Fruit fly (Drosophila melanogaster) whole organism: Measurements from ENCODE around the gene BCAS2.

Source experiments
- CG8478 ChIP-seq: fragments of >200 bp; optimal IDR thresholded peaks from 2 replicates; lab custom pipeline; 2018; ENCODE audit warnings: inconsistent platforms
- Dll ChIP-seq: fragments of >200 bp; optimal IDR thresholded peaks from 2 replicates; lab custom pipeline; 2017
- EcR ChIP-seq, 2 experiments: fragments of >200 bp; optimal IDR thresholded peaks; 2 replicates each; lab custom pipeline; 2017; ENCODE audit warnings: missing biosample characterization in 2 of 2, missing genetic modification characterization in 2 of 2, missing genetic modification reagents in 2 of 2
- pan ChIP-seq: fragments of >200 bp; optimal IDR thresholded peaks from 2 replicates; lab custom pipeline; 2017
- psq ChIP-seq: fragments of >200 bp; optimal IDR thresholded peaks from 2 replicates; lab custom pipeline; 2017
- usp ChIP-seq: fragments of >200 bp; optimal IDR thresholded peaks from 2 replicates; lab custom pipeline; 2017; ENCODE audit warnings: missing biosample characterization, missing genetic modification characterization, mixed read lengths

Gene BCAS2

dm6 chr3R:27937752-27938694 is 15.9 kb upstream of the BCAS2 start, which contains the start of the genes NSD and BOD1:
Gene NSD (minus strand): TSS chr3R:27937853.
Gene BOD1 (plus strand): TSS chr3R:27938245.
- TF ChIP-seq usp (GFP tag; lab: Kevin White, UChicago) (no peak), CG8478 (lab: Kevin White, UChicago) (no peak), Dll (lab: Kevin White, UChicago) (no peak), psq (lab: Kevin White, UChicago) (no peak), pan (no peak), EcR (GFP tag; optimal IDR thresholded peaks at IDR 0.05; lab: Kevin White, UChicago) (no peak)

dm6 chr3R:27931461-27931860 is 9.3 kb upstream of the BCAS2 start:
- TF ChIP-seq EcR (GFP tag; optimal IDR thresholded peaks at IDR 0.05; lab: Kevin White, UChicago) = no peak
- no peak for TF ChIP-seq Dll (lab: Kevin White, UChicago)
- no peak for TF ChIP-seq usp (GFP tag; lab: Kevin White, UChicago)
- no peak for TF ChIP-seq CG8478 (lab: Kevin White, UChicago)
- no peak for TF ChIP-seq pan
- no peak for TF ChIP-seq psq (lab: Kevin White, UChicago)

- TF ChIP-seq Dll (lab: Kevin White, UChicago) (no peak), CG8478 (lab: Kevin White, UChicago) (no peak), EcR (GFP tag; optimal IDR thresholded peaks at IDR 0.05; lab: Kevin White, UChicago) (no peak), pan (no peak), psq (lab: Kevin White, UChicago) (no peak), usp (GFP tag; lab: Kevin White, UChicago) (no peak)
Measured at dm6 chr3R:27928984-27929924, 7.1 kb upstream of the BCAS2 start.

- TF ChIP-seq pan (no peak), CG8478 (lab: Kevin White, UChicago) (no peak), EcR (GFP tag; optimal IDR thresholded peaks at IDR 0.05; lab: Kevin White, UChicago) (no peak), psq (lab: Kevin White, UChicago) (no peak), usp (GFP tag; lab: Kevin White, UChicago) (no peak), Dll (lab: Kevin White, UChicago) (no peak)
Measured at dm6 chr3R:27928140-27928539, 6.0 kb upstream of the BCAS2 start, which contains the start of gene nenya. Gene nenya (minus strand): TSS chr3R:27928174.

dm6 chr3R:27926738-27927215 is 4.6 kb upstream of the BCAS2 start:
- TF ChIP-seq pan = no peak
- no peak for TF ChIP-seq CG8478 (lab: Kevin White, UChicago)
- no peak for TF ChIP-seq psq (lab: Kevin White, UChicago)
- no peak for TF ChIP-seq Dll (lab: Kevin White, UChicago)
- TF ChIP-seq usp (GFP tag; lab: Kevin White, UChicago) = no peak
- TF ChIP-seq EcR (GFP tag; optimal IDR thresholded peaks at IDR 0.05; lab: Kevin White, UChicago) = no peak

- TF ChIP-seq usp (GFP tag; lab: Kevin White, UChicago) (no peak), psq (lab: Kevin White, UChicago) (no peak), pan (no peak), EcR (GFP tag; optimal IDR thresholded peaks at IDR 0.05; lab: Kevin White, UChicago) (no peak), Dll (lab: Kevin White, UChicago) (no peak), CG8478 (lab: Kevin White, UChicago) (no peak)
Measured at dm6 chr3R:27925971-27926533, 3.9 kb upstream of the BCAS2 start.

- no peak for TF ChIP-seq pan
- TF ChIP-seq Dll (lab: Kevin White, UChicago) = peak; percentile 28
Measured at dm6 chr3R:27925000-27925970, 3.1 kb upstream of the BCAS2 start, which contains the start of gene mino. Gene mino (plus strand): TSS chr3R:27925191.

- TF ChIP-seq psq (lab: Kevin White, UChicago) (no peak), CG8478 (lab: Kevin White, UChicago) (no peak), EcR (GFP tag; optimal IDR thresholded peaks at IDR 0.05; lab: Kevin White, UChicago) (no peak), pan (no peak), usp (GFP tag; lab: Kevin White, UChicago) (no peak), Dll (lab: Kevin White, UChicago) (no peak)
Measured at dm6 chr3R:27922673-27923175, 568 bp upstream of the BCAS2 start, which contains the start of gene RpL4. Gene RpL4 (plus strand): TSS chr3R:27922821.

- TF ChIP-seq usp (GFP tag; lab: Kevin White, UChicago) = no peak
- no peak for TF ChIP-seq EcR (GFP tag; optimal IDR thresholded peaks at IDR 0.05; lab: Kevin White, UChicago)
- no peak for TF ChIP-seq psq (lab: Kevin White, UChicago)
- TF ChIP-seq Dll (lab: Kevin White, UChicago) = no peak
- no peak for TF ChIP-seq pan
- no peak for TF ChIP-seq CG8478 (lab: Kevin White, UChicago)
Measured at dm6 chr3R:27920883-27921282, 1.3 kb downstream of the BCAS2 start, which contains the start of gene CG12259. Gene CG12259 (minus strand): TSS chr3R:27921089.
